Fruit fly (Drosophila melanogaster) whole organism, embryonic: ENCODE measurements around the gene CG34342.
A peak's percentile ranks its signal among the peaks of the same experiment; 100 is the strongest.

Experiments used
- Ada2b ChIP-seq: fragments of 200-800 bp; sonication (Bioruptor generic); IDR thresholded peaks from 2 replicates; pipeline ENCODE4 v1.3.6; 2022; ENCODE audit warnings: missing biosample characterization, missing genetic modification characterization
- Atf3 ChIP-seq: fragments of 200-800 bp; sonication (Bioruptor generic); optimal IDR thresholded peaks from 3 replicates; lab custom pipeline; 2016; ENCODE audit warnings: missing biosample characterization, missing genetic modification characterization
- Blimp-1 ChIP-seq: fragments of 200-800 bp; sonication (Bioruptor generic); optimal IDR thresholded peaks from 3 replicates; lab custom pipeline; 2018; ENCODE audit warnings: missing biosample characterization, missing genetic modification characterization, mild to moderate bottlenecking, moderate library complexity, missing genetic modification reagents
- CG11247 ChIP-seq: fragments of 200-800 bp; sonication (Bioruptor generic); IDR thresholded peaks from 2 replicates; pipeline ENCODE4 v1.3.6; 2022; ENCODE audit warnings: missing biosample characterization, missing genetic modification characterization
- CG11723 ChIP-seq: fragments of 200-800 bp; sonication (Bioruptor generic); optimal IDR thresholded peaks from 2 replicates; lab custom pipeline; 2017; ENCODE audit warnings: missing biosample characterization, mild to moderate bottlenecking, missing genetic modification characterization
- CG15696 ChIP-seq: fragments of 200-800 bp; sonication (Bioruptor generic); optimal IDR thresholded peaks from 2 replicates; lab custom pipeline; 2019; ENCODE audit warnings: missing biosample characterization, mild to moderate bottlenecking, missing genetic modification characterization, moderate library complexity
- CG1602 ChIP-seq: fragments of 200-800 bp; sonication (Bioruptor generic); optimal IDR thresholded peaks from 3 replicates; lab custom pipeline; 2016; ENCODE audit warnings: missing biosample characterization, missing genetic modification characterization
- CG17328 ChIP-seq: fragments of 200-800 bp; sonication (Bioruptor generic); IDR thresholded peaks from 2 replicates; pipeline ENCODE4 v1.3.6; 2022; ENCODE audit warnings: missing biosample characterization, missing genetic modification characterization
- CG17359 ChIP-seq: fragments of 200-800 bp; sonication (Bioruptor generic); optimal IDR thresholded peaks from 3 replicates; lab custom pipeline; 2018; ENCODE audit warnings: missing biosample characterization, mild to moderate bottlenecking, missing genetic modification characterization, moderate library complexity
- CG17385 ChIP-seq: fragments of 200-800 bp; sonication (Bioruptor generic); optimal IDR thresholded peaks from 3 replicates; lab custom pipeline; 2018; ENCODE audit warnings: missing biosample characterization, mild to moderate bottlenecking, missing genetic modification characterization
- CG1832 ChIP-seq: fragments of 200-800 bp; sonication (Bioruptor generic); optimal IDR thresholded peaks from 2 replicates; lab custom pipeline; 2017; ENCODE audit warnings: missing biosample characterization, mild to moderate bottlenecking, missing genetic modification characterization, inconsistent platforms
- CG2199 ChIP-seq: fragments of 200-800 bp; sonication (Bioruptor generic); IDR thresholded peaks from 3 replicates; pipeline ENCODE4 v1.3.6; 2022; ENCODE audit warnings: missing biosample characterization, missing genetic modification characterization
- CG31441 ChIP-seq: fragments of 200-800 bp; sonication (Bioruptor generic); IDR thresholded peaks from 2 replicates; pipeline ENCODE4 v1.3.6; 2022; ENCODE audit warnings: missing biosample characterization, missing genetic modification characterization
- CG3995 ChIP-seq: fragments of 200-800 bp; sonication (Bioruptor generic); optimal IDR thresholded peaks from 3 replicates; lab custom pipeline; 2016; ENCODE audit warnings: missing biosample characterization, missing genetic modification characterization
- CG4820 ChIP-seq: fragments of 200-800 bp; sonication (Bioruptor generic); optimal IDR thresholded peaks from 3 replicates; lab custom pipeline; 2016; ENCODE audit warnings: missing biosample characterization, missing genetic modification characterization
- CG6813 ChIP-seq: fragments of 200-800 bp; sonication (Bioruptor generic); optimal IDR thresholded peaks from 2 replicates; lab custom pipeline; 2017; ENCODE audit warnings: missing biosample characterization, missing genetic modification characterization, mild to moderate bottlenecking, moderate library complexity, missing genetic modification reagents
- CG7372 ChIP-seq: fragments of 200-800 bp; sonication (Bioruptor generic); IDR thresholded peaks from 2 replicates; pipeline ENCODE4 v1.3.6; 2022; ENCODE audit warnings: missing biosample characterization, missing genetic modification characterization
- CG8089 ChIP-seq: fragments of 200-800 bp; sonication (Bioruptor generic); optimal IDR thresholded peaks from 3 replicates; lab custom pipeline; 2016; ENCODE audit warnings: missing biosample characterization, missing genetic modification characterization
- CG8281 ChIP-seq: fragments of 200-800 bp; sonication (Bioruptor generic); optimal IDR thresholded peaks from 2 replicates; lab custom pipeline; 2018; ENCODE audit warnings: missing biosample characterization, mild to moderate bottlenecking, missing genetic modification characterization, moderate library complexity
- CkIIα-i1 ChIP-seq: fragments of 200-800 bp; sonication (Bioruptor generic); IDR thresholded peaks from 2 replicates; pipeline ENCODE4 v1.3.6; 2022; ENCODE audit warnings: missing biosample characterization, missing genetic modification characterization
- CoRest ChIP-seq: fragments of 200-800 bp; sonication (Bioruptor generic); optimal IDR thresholded peaks from 3 replicates; lab custom pipeline; 2018; ENCODE audit warnings: missing biosample characterization, mild to moderate bottlenecking, missing genetic modification characterization, moderate library complexity
- CrebB ChIP-seq: fragments of 200-800 bp; sonication (Bioruptor generic); optimal IDR thresholded peaks from 3 replicates; lab custom pipeline; 2018; ENCODE audit warnings: missing biosample characterization, mild to moderate bottlenecking, missing genetic modification characterization
- D ChIP-seq, 2 experiments: fragments of 200-800 bp in 1 of 2; fragments of >200 bp in 1 of 2; sonication (Bioruptor generic) in 1 of 2; optimal IDR thresholded peaks; 2 replicates in 1 of 2; 3 replicates in 1 of 2; lab custom pipeline; 2017; ENCODE audit warnings: mild to moderate bottlenecking in 1 of 2, missing biosample characterization in 1 of 2, missing genetic modification characterization in 1 of 2, missing genetic modification reagents in 1 of 2
- Dad ChIP-seq: fragments of 200-800 bp; sonication (Bioruptor generic); optimal IDR thresholded peaks from 3 replicates; lab custom pipeline; 2016; ENCODE audit warnings: missing biosample characterization, missing genetic modification characterization
- Dbx ChIP-seq: fragments of 200-800 bp; sonication (Bioruptor generic); IDR thresholded peaks from 3 replicates; pipeline ENCODE4 v1.3.6; 2022; ENCODE audit warnings: missing biosample characterization, missing genetic modification characterization
- Doc2 ChIP-seq: fragments of 200-800 bp; sonication (Bioruptor generic); IDR thresholded peaks from 2 replicates; pipeline ENCODE4 v1.3.6; 2022; ENCODE audit warnings: missing biosample characterization, missing genetic modification characterization
- Drgx ChIP-seq: fragments of 200-800 bp; sonication (Bioruptor generic); IDR thresholded peaks from 2 replicates; pipeline ENCODE4 v1.3.6; 2022; ENCODE audit warnings: missing biosample characterization, missing genetic modification characterization
- H2.0 ChIP-seq: fragments of 200-800 bp; sonication (Bioruptor generic); IDR thresholded peaks from 2 replicates; pipeline ENCODE4 v1.3.6; 2022; ENCODE audit warnings: missing biosample characterization, missing genetic modification characterization
- Mrtf ChIP-seq: fragments of 200-800 bp; sonication (Bioruptor generic); IDR thresholded peaks from 3 replicates; pipeline ENCODE4 v1.3.6; 2022; ENCODE audit warnings: missing biosample characterization, missing genetic modification characterization
- Nf-YA ChIP-seq: fragments of 200-800 bp; sonication (Bioruptor generic); IDR thresholded peaks from 2 replicates; pipeline ENCODE4 v1.3.6; 2022; ENCODE audit warnings: missing biosample characterization, missing genetic modification characterization
- Pdp1 ChIP-seq, 2 experiments: fragments of 200-800 bp; sonication (Bioruptor generic); optimal IDR thresholded peaks; 3 replicates each; lab custom pipeline; 2016; ENCODE audit warnings: missing biosample characterization in 2 of 2, missing genetic modification characterization in 2 of 2, mild to moderate bottlenecking in 1 of 2, moderate library complexity in 1 of 2
- Ptx1 ChIP-seq: fragments of 200-800 bp; sonication (Bioruptor generic); IDR thresholded peaks from 2 replicates; pipeline ENCODE4 v1.3.6; 2022; ENCODE audit warnings: missing biosample characterization, missing genetic modification characterization
- Sry-β ChIP-seq: fragments of 200-800 bp; sonication (Bioruptor generic); optimal IDR thresholded peaks from 2 replicates; lab custom pipeline; 2018; ENCODE audit warnings: missing biosample characterization, mild to moderate bottlenecking, missing genetic modification characterization, moderate library complexity
- bcd ChIP-seq: fragments of 200-800 bp; sonication (Bioruptor generic); optimal IDR thresholded peaks from 2 replicates; lab custom pipeline; 2017; ENCODE audit warnings: missing biosample characterization, mild to moderate bottlenecking, missing genetic modification characterization
- caup ChIP-seq: fragments of 200-800 bp; sonication (Bioruptor generic); optimal IDR thresholded peaks from 3 replicates; lab custom pipeline; 2017; ENCODE audit warnings: missing biosample characterization, mild to moderate bottlenecking, missing genetic modification characterization, moderate library complexity; ENCODE audit not compliant: severe bottlenecking
- ci ChIP-seq: fragments of 200-800 bp; sonication (Bioruptor generic); IDR thresholded peaks from 3 replicates; pipeline ENCODE4 v1.3.6; 2022; ENCODE audit warnings: missing biosample characterization, missing genetic modification characterization
- fd102C ChIP-seq: fragments of 200-800 bp; sonication (Bioruptor generic); optimal IDR thresholded peaks from 2 replicates; lab custom pipeline; 2018; ENCODE audit warnings: missing biosample characterization, mild to moderate bottlenecking, missing genetic modification characterization, moderate library complexity
- grau ChIP-seq: fragments of 200-800 bp; optimal IDR thresholded peaks from 3 replicates; lab custom pipeline; 2019; ENCODE audit warnings: missing biosample characterization, mild to moderate bottlenecking, missing genetic modification characterization, moderate library complexity
- gsb ChIP-seq: fragments of 200-800 bp; sonication (Bioruptor generic); IDR thresholded peaks from 2 replicates; pipeline ENCODE4 v1.3.6; 2022; ENCODE audit warnings: missing biosample characterization, missing genetic modification characterization
- gt ChIP-seq: fragments of 200-800 bp; sonication (Bioruptor generic); IDR thresholded peaks from 2 replicates; pipeline ENCODE4 v1.3.6; 2022; ENCODE audit warnings: missing biosample characterization, missing genetic modification characterization
- hkb ChIP-seq, 2 experiments: fragments of 200-800 bp in 1 of 2; fragments of >200 bp in 1 of 2; sonication (Bioruptor generic) in 1 of 2; IDR thresholded peaks in 1 of 2; optimal IDR thresholded peaks in 1 of 2; 2 replicates each; pipeline versions ENCODE4 v1.3.6 to Lab custom; 2017 to 2022; ENCODE audit warnings: missing biosample characterization in 1 of 2, missing genetic modification characterization in 1 of 2
- maf-S ChIP-seq: fragments of 200-800 bp; sonication (Bioruptor generic); optimal IDR thresholded peaks from 2 replicates; lab custom pipeline; 2016; ENCODE audit warnings: missing biosample characterization, missing genetic modification characterization
- nom ChIP-seq: fragments of 200-800 bp; sonication (Bioruptor generic); optimal IDR thresholded peaks from 2 replicates; lab custom pipeline; 2017; ENCODE audit warnings: missing biosample characterization, missing genetic modification characterization, mild to moderate bottlenecking, moderate library complexity, missing genetic modification reagents
- oc ChIP-seq: fragments of 200-800 bp; sonication (Bioruptor generic); optimal IDR thresholded peaks from 2 replicates; lab custom pipeline; 2018; ENCODE audit warnings: missing biosample characterization, mild to moderate bottlenecking, missing genetic modification characterization, moderate library complexity
- sob ChIP-seq: fragments of 200-800 bp; sonication (Bioruptor generic); IDR thresholded peaks from 2 replicates; pipeline ENCODE4 v1.3.6; 2022; ENCODE audit warnings: missing biosample characterization, missing genetic modification characterization
- stwl ChIP-seq: fragments of 200-800 bp; sonication (Bioruptor generic); optimal IDR thresholded peaks from 3 replicates; lab custom pipeline; 2018; ENCODE audit warnings: missing biosample characterization, mild to moderate bottlenecking, missing genetic modification characterization, moderate library complexity
- tap ChIP-seq: fragments of 200-800 bp; optimal IDR thresholded peaks from 3 replicates; lab custom pipeline; 2019; ENCODE audit warnings: missing biosample characterization, mild to moderate bottlenecking, missing genetic modification characterization, moderate library complexity
- tin ChIP-seq: fragments of 200-800 bp; sonication (Bioruptor generic); optimal IDR thresholded peaks from 3 replicates; lab custom pipeline; 2016; ENCODE audit warnings: missing biosample characterization, missing genetic modification characterization
- wek ChIP-seq: fragments of 200-800 bp; sonication (Bioruptor generic); optimal IDR thresholded peaks from 3 replicates; lab custom pipeline; 2018; ENCODE audit warnings: missing biosample characterization, mild to moderate bottlenecking, missing genetic modification characterization, moderate library complexity

The CG34342 gene

dm6 chr3L:5554377-5554776 is 43.7 kb upstream of the CG34342 start (continued):
- TF ChIP-seq CG31441 (GFP tag; lab: Robert Waterston, UW) (peak; percentile 24; the same call in 1 of the 2 replicates), sob (GFP tag; lab: Robert Waterston, UW) (peak; percentile 78), gsb (peak; percentile 58), CG11247 (peak; percentile 54), CG7372 (peak; percentile 67), Ada2b (GFP tag; lab: Robert Waterston, UW) (peak; percentile 80), tap (tag; lab: Kevin White, UChicago) (peak; percentile 31), Mrtf (GFP tag; lab: Robert Waterston, UW) (peak; percentile 65; the same call in 1 of the 3 replicates), CoRest (peak; percentile 67), stwl (no peak), Sry-β (GFP tag; lab: Kevin White, UChicago) (no peak), Blimp-1 (GFP tag; lab: Kevin White, UChicago) (peak; percentile 57), CG17385 (GFP tag; lab: Kevin White, UChicago) (peak; percentile 46), CG1832 (no peak), H2.0 (GFP tag; lab: Robert Waterston, UW) (peak; percentile 65), caup (GFP tag; lab: Kevin White, UChicago) (peak; percentile 25), D (optimal IDR thresholded peaks at IDR 0.05; lab: Kevin White, UChicago) (no peak), D (GFP tag; optimal IDR thresholded peaks at IDR 0.05; lab: Kevin White, UChicago) (no peak), bcd (peak; percentile 14), oc (no peak), CG2199 (GFP tag; lab: Robert Waterston, UW) (no peak), ci (GFP tag; lab: Robert Waterston, UW) (peak; percentile 53; the same call in 1 of the 3 replicates), Dbx (peak; percentile 81; the same call in 2 of the 3 replicates), Ptx1 (GFP tag; lab: Robert Waterston, UW) (peak; percentile 72), hkb (optimal IDR thresholded peaks at IDR 0.05; lab: Kevin White, UChicago) (no peak), hkb (GFP tag; IDR thresholded peaks at IDR 0.05; lab: Robert Waterston, UW) (peak; percentile 56), CrebB (tag; lab: Kevin White, UChicago) (no peak), CG4820 (GFP tag; lab: Kevin White, UChicago) (peak; percentile 12), tin (GFP tag; lab: Kevin White, UChicago) (peak; percentile 35), CG17359 (tag; lab: Kevin White, UChicago) (peak; percentile 50), Doc2 (GFP tag; lab: Robert Waterston, UW) (no peak)

dm6 chr3L:5553717-5554116 is 43.1 kb upstream of the CG34342 start:
- TF ChIP-seq CkIIα-i1 (GFP tag; lab: Robert Waterston, UW) (no peak), Nf-YA (no peak), CG4820 (GFP tag; lab: Kevin White, UChicago) (no peak), CG17328 (GFP tag; lab: Robert Waterston, UW) (no peak), CG3995 (GFP tag; lab: Kevin White, UChicago) (no peak), Atf3 (GFP tag; lab: Kevin White, UChicago) (no peak), Dad (GFP tag; lab: Kevin White, UChicago) (no peak), Pdp1 (GFP tag; optimal IDR thresholded peaks at IDR 0.05; lab: Kevin White, UChicago) (peak in 1 of 2 experiments; percentile 47), CG8089 (GFP tag; lab: Kevin White, UChicago) (no peak)

DNA sequence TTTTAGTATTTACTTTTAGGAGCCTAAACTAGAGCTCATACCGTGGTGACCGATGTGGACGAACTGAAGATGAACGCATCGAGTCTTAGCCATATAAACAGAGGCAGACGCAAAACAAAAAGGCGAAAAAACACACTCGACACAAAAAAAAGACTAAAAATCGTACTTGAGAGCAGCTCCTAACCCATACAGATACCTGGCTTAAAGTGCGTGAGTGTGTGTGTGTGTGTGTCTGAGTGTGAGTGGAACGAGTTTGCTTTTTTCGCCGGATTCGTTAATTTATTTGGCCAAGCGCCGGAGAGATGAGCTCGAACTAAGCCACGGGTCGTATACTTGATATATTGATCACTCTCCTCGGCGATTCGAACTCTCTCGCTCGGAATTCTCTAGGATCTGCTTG is 40.4 kb upstream of the CG34342 start, which contains the start of gene frm:
frm (minus strand) TSS at position 73 of the 400 bp plus-strand sequence.
- no peak for TF ChIP-seq wek (GFP tag; lab: Kevin White, UChicago)
- TF ChIP-seq maf-S (GFP tag; lab: Kevin White, UChicago) = no peak
- TF ChIP-seq CG11723 (GFP tag; lab: Kevin White, UChicago) = no peak
- TF ChIP-seq CG6813 (GFP tag; lab: Kevin White, UChicago) = no peak
- no peak for TF ChIP-seq CG1602 (GFP tag; lab: Kevin White, UChicago)
- TF ChIP-seq gsb = no peak
- no peak for TF ChIP-seq gt (GFP tag; lab: Robert Waterston, UW)
- peak; percentile 92 for TF ChIP-seq nom (GFP tag; lab: Kevin White, UChicago)
- no peak for TF ChIP-seq Dad (GFP tag; lab: Kevin White, UChicago)
- no peak for TF ChIP-seq fd102C (GFP tag; lab: Kevin White, UChicago)
- TF ChIP-seq grau (tag; lab: Kevin White, UChicago) = no peak
- no peak for TF ChIP-seq CG8281 (tag; lab: Kevin White, UChicago)
- TF ChIP-seq Drgx = no peak
- TF ChIP-seq CG15696 = no peak
